Fruit fly (Drosophila melanogaster) whole organism, adult: Measurements from ENCODE around the gene CG4592.
A peak's percentile ranks its signal among the peaks of the same experiment; 100 is the strongest.

Source experiments
- CG11617 ChIP-seq: fragments of 200-800 bp; sonication (Bioruptor generic); optimal IDR thresholded peaks from 2 replicates; lab custom pipeline; 2017; ENCODE audit warnings: mild to moderate bottlenecking, missing biosample characterization, missing genetic modification reagents, missing genetic modification characterization
- CG12768 ChIP-seq: fragments of 200-800 bp; sonication (Bioruptor generic); optimal IDR thresholded peaks from 2 replicates; lab custom pipeline; 2017; ENCODE audit warnings: missing biosample characterization, missing genetic modification characterization, mild to moderate bottlenecking, moderate library complexity, missing genetic modification reagents
- CG14711 ChIP-seq: fragments of 200-800 bp; sonication (Bioruptor generic); optimal IDR thresholded peaks from 2 replicates; lab custom pipeline; 2018; ENCODE audit warnings: missing biosample characterization, mild to moderate bottlenecking, missing genetic modification characterization, moderate library complexity
- CG1620 ChIP-seq: fragments of 200-800 bp; sonication (Bioruptor generic); optimal IDR thresholded peaks from 2 replicates; lab custom pipeline; 2016; ENCODE audit warnings: missing biosample characterization, missing genetic modification characterization
- CG33017 ChIP-seq: fragments of 200-800 bp; sonication (Bioruptor generic); optimal IDR thresholded peaks from 2 replicates; lab custom pipeline; 2018; ENCODE audit warnings: missing biosample characterization, mild to moderate bottlenecking, missing genetic modification characterization, moderate library complexity
- CG5204 ChIP-seq: fragments of 200-800 bp; sonication (Bioruptor generic); optimal IDR thresholded peaks from 2 replicates; lab custom pipeline; 2016; ENCODE audit warnings: missing biosample characterization, missing genetic modification characterization
- CG7045 ChIP-seq: fragments of 200-800 bp; sonication (Bioruptor generic); optimal IDR thresholded peaks from 2 replicates; lab custom pipeline; 2017; ENCODE audit warnings: missing biosample characterization, mild to moderate bottlenecking, missing genetic modification characterization
- CG7101 ChIP-seq: fragments of 200-800 bp; sonication (Bioruptor generic); optimal IDR thresholded peaks from 2 replicates; lab custom pipeline; 2018; ENCODE audit warnings: missing biosample characterization, mild to moderate bottlenecking, missing genetic modification characterization, moderate library complexity
- Clk ChIP-seq: fragments of 200-800 bp; sonication (Bioruptor generic); optimal IDR thresholded peaks from 2 replicates; lab custom pipeline; 2017; ENCODE audit warnings: missing biosample characterization, missing genetic modification characterization
- Crg-1 ChIP-seq: fragments of 200-800 bp; sonication (Bioruptor generic); optimal IDR thresholded peaks from 2 replicates; lab custom pipeline; 2016; ENCODE audit warnings: missing biosample characterization, missing genetic modification characterization
- Hr96 ChIP-seq: fragments of 200-800 bp; sonication (Bioruptor generic); optimal IDR thresholded peaks from 2 replicates; lab custom pipeline; 2016; ENCODE audit warnings: missing biosample characterization, missing genetic modification characterization
- Mnt ChIP-seq: fragments of 200-800 bp; sonication (Bioruptor generic); optimal IDR thresholded peaks from 2 replicates; lab custom pipeline; 2016; ENCODE audit warnings: missing biosample characterization, mild to moderate bottlenecking, missing genetic modification characterization
- bab1 ChIP-seq: fragments of 200-800 bp; sonication (Bioruptor generic); optimal IDR thresholded peaks from 3 replicates; lab custom pipeline; 2019; ENCODE audit warnings: missing biosample characterization, mild to moderate bottlenecking, missing genetic modification characterization, moderate library complexity
- cic ChIP-seq: fragments of 200-800 bp; sonication (Bioruptor generic); optimal IDR thresholded peaks from 2 replicates; lab custom pipeline; 2017; ENCODE audit warnings: missing biosample characterization, mild to moderate bottlenecking, missing genetic modification characterization, moderate library complexity
- cnc ChIP-seq, 2 experiments: fragments of >200 bp; optimal IDR thresholded peaks; 2 replicates each; lab custom pipeline; 2017
- kay ChIP-seq: fragments of 200-800 bp; sonication (Bioruptor generic); peaks from one replicate; lab custom pipeline; 2016; ENCODE audit warnings: missing biosample characterization, missing genetic modification characterization, borderline replicate concordance
- ovo ChIP-seq: fragments of 200-800 bp; sonication (Bioruptor generic); optimal IDR thresholded peaks from 2 replicates; lab custom pipeline; 2016; ENCODE audit warnings: missing biosample characterization, missing genetic modification characterization
- pad ChIP-seq: fragments of 200-800 bp; sonication (Bioruptor generic); optimal IDR thresholded peaks from 3 replicates; lab custom pipeline; 2017; ENCODE audit warnings: missing biosample characterization, missing genetic modification characterization, mild to moderate bottlenecking, moderate library complexity, missing genetic modification reagents
- tj ChIP-seq: fragments of 200-800 bp; sonication (Bioruptor generic); optimal IDR thresholded peaks from 3 replicates; lab custom pipeline; 2017; ENCODE audit warnings: missing biosample characterization, mild to moderate bottlenecking, missing genetic modification characterization, moderate library complexity
- toe ChIP-seq: fragments of 200-800 bp; sonication (Bioruptor generic); optimal IDR thresholded peaks from 2 replicates; lab custom pipeline; 2016; ENCODE audit warnings: missing biosample characterization, missing genetic modification characterization

Gene CG4592

dm6 chr2L:9890576-9890975 lies 30.9 kb upstream of the CG4592 start, which contains the start of the genes CG34183 and CG4537:
Gene CG34183 (minus strand): TSS chr2L:9890772.
Gene CG4537 (plus strand): TSS chr2L:9890885.
- TF ChIP-seq Clk (GFP tag; lab: Kevin White, UChicago) (no peak), CG1620 (GFP tag; lab: Kevin White, UChicago) (peak; percentile 34), Hr96 (GFP tag; lab: Kevin White, UChicago) (no peak), ovo (GFP tag; lab: Kevin White, UChicago) (no peak), CG11617 (GFP tag; lab: Kevin White, UChicago) (no peak), cic (GFP tag; lab: Kevin White, UChicago) (no peak), Mnt (peak; percentile 49), kay (no peak), pad (GFP tag; lab: Kevin White, UChicago) (no peak), CG7101 (tag; lab: Kevin White, UChicago) (peak; percentile 5), CG7045 (GFP tag; lab: Kevin White, UChicago) (no peak), tj (no peak), cnc (optimal IDR thresholded peaks at IDR 0.05; lab: Kevin White, UChicago) (no peak), Crg-1 (GFP tag; lab: Kevin White, UChicago) (no peak), CG12768 (GFP tag; lab: Kevin White, UChicago) (no peak), CG5204 (GFP tag; lab: Kevin White, UChicago) (no peak), CG33017 (no peak), bab1 (GFP tag; lab: Kevin White, UChicago) (peak; percentile 35), CG14711 (tag; lab: Kevin White, UChicago) (no peak), toe (no peak)

DNA sequence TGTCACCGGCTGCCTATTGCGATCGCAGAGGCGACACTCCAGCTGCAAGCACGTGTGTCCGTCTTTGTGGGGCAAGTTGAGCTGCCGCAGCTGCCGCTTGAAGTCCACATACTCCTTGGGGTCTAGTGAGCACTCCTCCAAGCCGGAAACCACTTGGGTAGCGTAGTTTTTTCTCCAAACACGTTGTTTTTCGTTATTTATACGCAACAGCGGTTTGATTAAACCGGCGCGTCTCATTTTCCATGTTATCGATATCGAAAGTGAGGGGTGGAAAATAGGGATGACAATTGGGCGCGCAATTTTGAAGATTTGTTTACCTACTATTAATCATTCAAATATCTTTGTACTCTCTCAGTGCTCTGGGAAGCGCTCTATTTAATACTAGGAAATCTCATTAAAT lies 28.2 kb upstream of the CG4592 start, which contains the start of gene mtDNA-helicase:
Gene mtDNA-helicase (minus strand): TSS at position 264 of the 400 bp plus-strand sequence.
- TF ChIP-seq Hr96 (GFP tag; lab: Kevin White, UChicago) (no peak), CG5204 (GFP tag; lab: Kevin White, UChicago) (no peak), CG12768 (GFP tag; lab: Kevin White, UChicago) (no peak), pad (GFP tag; lab: Kevin White, UChicago) (no peak), bab1 (GFP tag; lab: Kevin White, UChicago) (peak; percentile 13), ovo (GFP tag; lab: Kevin White, UChicago) (no peak), CG14711 (tag; lab: Kevin White, UChicago) (no peak), Mnt (peak; percentile 80), cic (GFP tag; lab: Kevin White, UChicago) (no peak), Crg-1 (GFP tag; lab: Kevin White, UChicago) (peak; percentile 9)

DNA sequence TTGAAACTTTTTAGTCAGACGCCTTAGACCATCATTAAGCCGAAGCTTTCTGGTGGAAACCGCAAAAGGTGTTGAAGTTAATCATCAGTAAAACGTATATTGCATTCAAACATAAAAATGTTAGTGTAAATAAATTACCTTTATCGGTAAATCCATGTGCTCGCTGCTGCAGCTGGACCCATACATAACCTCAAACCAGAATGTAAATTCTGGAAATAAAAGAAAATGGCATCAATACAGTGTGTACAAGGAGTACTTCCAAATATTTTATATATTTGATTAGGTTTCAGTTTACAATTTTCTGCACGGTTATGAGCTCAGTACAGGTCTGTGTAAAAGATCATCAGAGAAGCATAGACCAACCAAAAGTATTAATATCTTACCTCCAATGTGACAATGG lies 27.2 kb upstream of the CG4592 start:
- TF ChIP-seq cnc (optimal IDR thresholded peaks at IDR 0.05; lab: Kevin White, UChicago) (no peak), CG33017 (no peak), CG7101 (tag; lab: Kevin White, UChicago) (no peak), toe (no peak), CG12768 (GFP tag; lab: Kevin White, UChicago) (no peak), Crg-1 (GFP tag; lab: Kevin White, UChicago) (no peak), Clk (GFP tag; lab: Kevin White, UChicago) (no peak), tj (no peak), CG1620 (GFP tag; lab: Kevin White, UChicago) (no peak), Mnt (no peak), CG11617 (GFP tag; lab: Kevin White, UChicago) (no peak), Hr96 (GFP tag; lab: Kevin White, UChicago) (no peak), CG14711 (tag; lab: Kevin White, UChicago) (no peak), cic (GFP tag; lab: Kevin White, UChicago) (no peak), CG5204 (GFP tag; lab: Kevin White, UChicago) (no peak), bab1 (GFP tag; lab: Kevin White, UChicago) (no peak), pad (GFP tag; lab: Kevin White, UChicago) (no peak), CG7045 (GFP tag; lab: Kevin White, UChicago) (no peak)

DNA sequence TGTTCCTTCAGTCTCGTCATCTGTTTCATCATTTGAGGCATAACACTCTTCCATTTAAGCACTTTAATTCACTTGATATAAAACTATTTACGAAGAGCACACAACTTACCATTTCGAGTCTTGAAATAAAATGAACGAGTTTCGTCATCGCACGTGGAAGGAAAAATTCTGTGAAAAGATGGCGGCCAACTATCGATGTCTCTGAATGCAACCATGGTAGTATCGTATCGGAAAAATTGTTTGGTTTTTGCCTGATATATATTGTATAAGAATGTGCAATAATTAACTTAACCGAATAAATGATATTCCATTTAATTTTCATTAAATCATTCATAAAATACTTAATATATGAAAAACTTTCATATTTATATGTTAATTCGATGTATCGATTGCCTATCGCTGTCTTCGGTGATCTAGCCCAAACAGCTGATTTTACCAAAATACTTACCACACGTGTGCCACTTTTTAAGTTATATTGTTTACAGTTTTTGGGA lies 26.5 kb upstream of the CG4592 start, which contains the start of gene Bka:
Gene Bka (plus strand): TSS at position 417 of the 494 bp plus-strand sequence.
- peak; percentile 100 for TF ChIP-seq Mnt
- peak; percentile 33 for TF ChIP-seq CG1620 (GFP tag; lab: Kevin White, UChicago)
- TF ChIP-seq CG7101 (tag; lab: Kevin White, UChicago), result peak; percentile 81
- TF ChIP-seq CG33017, result peak; percentile 71
- no peak for TF ChIP-seq kay
- TF ChIP-seq CG5204 (GFP tag; lab: Kevin White, UChicago), result no peak
- no peak for TF ChIP-seq cnc (optimal IDR thresholded peaks at IDR 0.05; lab: Kevin White, UChicago)
- TF ChIP-seq CG11617 (GFP tag; lab: Kevin White, UChicago), result peak; percentile 87
- TF ChIP-seq CG14711 (tag; lab: Kevin White, UChicago), result peak; percentile 71
- no peak for TF ChIP-seq Clk (GFP tag; lab: Kevin White, UChicago)
- TF ChIP-seq tj, result peak; percentile 73
- peak; percentile 69 for TF ChIP-seq Crg-1 (GFP tag; lab: Kevin White, UChicago)
- TF ChIP-seq ovo (GFP tag; lab: Kevin White, UChicago), result peak; percentile 18
- no peak for TF ChIP-seq toe
- TF ChIP-seq cic (GFP tag; lab: Kevin White, UChicago), result peak; percentile 19
- no peak for TF ChIP-seq CG12768 (GFP tag; lab: Kevin White, UChicago)
- TF ChIP-seq bab1 (GFP tag; lab: Kevin White, UChicago), result peak; percentile 83
- TF ChIP-seq CG7045 (GFP tag; lab: Kevin White, UChicago), result peak; percentile 38
- TF ChIP-seq Hr96 (GFP tag; lab: Kevin White, UChicago), result peak; percentile 44
- peak; percentile 48 for TF ChIP-seq pad (GFP tag; lab: Kevin White, UChicago)

DNA sequence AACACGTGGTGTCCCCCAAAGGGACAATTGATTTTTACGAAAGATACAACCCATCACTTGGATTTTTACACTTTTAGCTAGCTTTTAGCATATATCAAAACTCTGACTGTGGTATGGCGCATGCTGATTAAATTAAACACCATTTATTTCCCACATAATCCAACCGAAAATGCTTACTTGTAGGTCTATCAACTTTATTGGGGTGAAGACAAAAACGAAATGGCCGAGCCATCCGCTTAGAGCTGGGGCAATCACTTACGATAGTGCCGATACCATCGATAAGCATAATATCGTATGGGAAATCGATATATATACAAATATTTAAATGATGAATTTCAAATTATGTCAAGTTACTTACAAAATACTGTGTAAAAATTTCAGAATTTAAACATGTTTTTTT lies 24.1 kb upstream of the CG4592 start, which contains the start of gene RpS2:
Gene RpS2 (minus strand): TSS at position 257 of the 400 bp plus-strand sequence.
- TF ChIP-seq CG7045 (GFP tag; lab: Kevin White, UChicago), result peak; percentile 6
- peak; percentile 74 for TF ChIP-seq CG7101 (tag; lab: Kevin White, UChicago)
- TF ChIP-seq kay, result no peak
- TF ChIP-seq Clk (GFP tag; lab: Kevin White, UChicago), result no peak
- no peak for TF ChIP-seq cic (GFP tag; lab: Kevin White, UChicago)
- peak; percentile 69 for TF ChIP-seq CG11617 (GFP tag; lab: Kevin White, UChicago)
- TF ChIP-seq toe, result no peak
- TF ChIP-seq tj, result peak; percentile 32
- peak; percentile 69 for TF ChIP-seq Hr96 (GFP tag; lab: Kevin White, UChicago)
- peak; percentile 35 for TF ChIP-seq pad (GFP tag; lab: Kevin White, UChicago)
- peak; percentile 97 for TF ChIP-seq Mnt
- TF ChIP-seq CG5204 (GFP tag; lab: Kevin White, UChicago), result no peak
- peak; percentile 65 for TF ChIP-seq CG14711 (tag; lab: Kevin White, UChicago)
- no peak for TF ChIP-seq ovo (GFP tag; lab: Kevin White, UChicago)
- peak; percentile 28 for TF ChIP-seq CG12768 (GFP tag; lab: Kevin White, UChicago)
- peak; percentile 67 for TF ChIP-seq CG33017
- peak; percentile 68 for TF ChIP-seq bab1 (GFP tag; lab: Kevin White, UChicago)
- TF ChIP-seq CG1620 (GFP tag; lab: Kevin White, UChicago), result peak; percentile 49
- peak; percentile 79 for TF ChIP-seq Crg-1 (GFP tag; lab: Kevin White, UChicago)
